Worm (Caenorhabditis elegans) whole organism, L4 larva: Measurements from ENCODE around the gene C33D3.3.

ENCODE experiments used
- D1046.2 ChIP-seq: fragments of 200-800 bp; sonication (Bioruptor generic); IDR thresholded peaks from 2 replicates; pipeline ENCODE4 v1.3.6; 2022; ENCODE audit warnings: missing genetic modification characterization, missing compliant biosample characterization
- F26F4.8 ChIP-seq: fragments of 200-800 bp; sonication (Bioruptor generic); conservative IDR thresholded peaks from 2 replicates; pipeline ENCODE4 v1.3.6; 2022; ENCODE audit warnings: missing genetic modification characterization, missing compliant biosample characterization
- F49E8.2 ChIP-seq: sonication (generic microtip); optimal IDR thresholded peaks from 2 replicates; lab custom pipeline; 2016; ENCODE audit warnings: missing compliant biosample characterization, mild to moderate bottlenecking, missing genetic modification characterization, borderline replicate concordance
- T20F7.1 ChIP-seq: fragments of 200-800 bp; sonication (Bioruptor generic); optimal IDR thresholded peaks from 2 replicates; lab custom pipeline; 2018; ENCODE audit warnings: mild to moderate bottlenecking, missing genetic modification characterization, missing compliant biosample characterization
- Y48G9A.11 ChIP-seq: fragments of 200-800 bp; sonication (Bioruptor generic); IDR thresholded peaks from 2 replicates; pipeline ENCODE4 v1.3.6; 2022; ENCODE audit warnings: missing genetic modification reagents, missing genetic modification characterization, missing compliant biosample characterization
- ZK546.5 ChIP-seq, 2 experiments: sonication (generic microtip); optimal IDR thresholded peaks; 2 replicates each; lab custom pipeline; 2017; ENCODE audit warnings: missing biosample characterization in 2 of 2, missing genetic modification characterization in 2 of 2
- aha-1 ChIP-seq: fragments of 150-350 bp; peaks from one replicate; lab custom pipeline; 2014; ENCODE audit warnings: missing biosample characterization, missing genetic modification characterization
- ceh-28 ChIP-seq: fragments of 150-350 bp; optimal IDR thresholded peaks from 2 replicates; lab custom pipeline; 2014; ENCODE audit warnings: missing biosample characterization, missing genetic modification reagents, missing genetic modification characterization
- ctbp-1 ChIP-seq: fragments of 200-800 bp; sonication (Bioruptor generic); IDR thresholded peaks from 2 replicates; pipeline ENCODE4 v1.3.6; 2022; ENCODE audit warnings: missing genetic modification reagents, missing genetic modification characterization, missing compliant biosample characterization
- daf-16 ChIP-seq, 3 experiments: sonication (generic microtip); optimal IDR thresholded peaks; 2 replicates each; lab custom pipeline; 2016 to 2017; ENCODE audit warnings: missing genetic modification characterization in 3 of 3, missing genetic modification reagents in 3 of 3, mild to moderate bottlenecking in 2 of 3, missing compliant biosample characterization in 2 of 3, missing biosample characterization in 1 of 3, moderate library complexity in 1 of 3
- daf-8 ChIP-seq: fragments of 200-800 bp; sonication (Bioruptor generic); IDR thresholded peaks from 2 replicates; pipeline ENCODE4 v1.3.6; 2022; ENCODE audit warnings: missing genetic modification characterization, missing compliant biosample characterization
- dmd-8 ChIP-seq: fragments of 200-800 bp; sonication (Bioruptor generic); IDR thresholded peaks from 2 replicates; pipeline ENCODE4 v1.3.6; 2022; ENCODE audit warnings: missing genetic modification characterization, missing compliant biosample characterization
- dmd-9 ChIP-seq: fragments of 200-800 bp; sonication (Bioruptor generic); IDR thresholded peaks from 2 replicates; pipeline ENCODE4 v1.3.6; 2022; ENCODE audit warnings: missing genetic modification reagents, missing genetic modification characterization, missing compliant biosample characterization
- dpl-1 ChIP-seq: fragments of 150-350 bp; optimal IDR thresholded peaks from 2 replicates; lab custom pipeline; 2014; ENCODE audit warnings: missing biosample characterization, missing genetic modification reagents, missing genetic modification characterization
- fos-1 ChIP-seq: fragments of 150-350 bp; optimal IDR thresholded peaks from 2 replicates; lab custom pipeline; 2014; ENCODE audit warnings: missing biosample characterization, missing genetic modification characterization
- gei-8 ChIP-seq: fragments of 200-800 bp; sonication (Bioruptor generic); optimal IDR thresholded peaks from 2 replicates; lab custom pipeline; 2018; ENCODE audit warnings: mild to moderate bottlenecking, missing genetic modification characterization, missing compliant biosample characterization
- hlh-11 ChIP-seq: fragments of 200-800 bp; sonication (Bioruptor generic); optimal IDR thresholded peaks from 2 replicates; lab custom pipeline; 2018; ENCODE audit warnings: mild to moderate bottlenecking, missing genetic modification characterization, missing compliant biosample characterization
- lim-7 ChIP-seq: fragments of 200-800 bp; sonication (Bioruptor generic); IDR thresholded peaks from 2 replicates; pipeline ENCODE4 v1.3.6; 2022; ENCODE audit warnings: missing genetic modification characterization, missing compliant biosample characterization
- lin-1 ChIP-seq: fragments of 200-800 bp; sonication (Bioruptor generic); IDR thresholded peaks from 2 replicates; pipeline ENCODE4 v1.3.6; 2022; ENCODE audit warnings: missing genetic modification reagents, missing genetic modification characterization, missing compliant biosample characterization
- lin-13 ChIP-seq: fragments of 150-350 bp; optimal IDR thresholded peaks from 2 replicates; lab custom pipeline; 2014; ENCODE audit warnings: missing biosample characterization, missing genetic modification reagents, missing genetic modification characterization
- lsy-2 ChIP-seq, 2 experiments: fragments of 150-350 bp in 1 of 2; sonication (generic microtip) in 1 of 2; optimal IDR thresholded peaks; 2 replicates each; lab custom pipeline; 2014 to 2017; ENCODE audit warnings: missing biosample characterization in 2 of 2, missing genetic modification characterization in 2 of 2
- mdl-1 ChIP-seq, 2 experiments: fragments of 150-350 bp in 1 of 2; sonication (generic microtip) in 1 of 2; optimal IDR thresholded peaks; 2 replicates each; lab custom pipeline; 2014 to 2017; ENCODE audit warnings: missing biosample characterization in 2 of 2, missing genetic modification characterization in 2 of 2
- mep-1 ChIP-seq: fragments of 150-350 bp; sonication (generic microtip); optimal IDR thresholded peaks from 3 replicates; lab custom pipeline; 2014; ENCODE audit warnings: missing biosample characterization, missing genetic modification characterization
- mxl-2 ChIP-seq: fragments of 200-800 bp; sonication (Bioruptor generic); conservative IDR thresholded peaks from 2 replicates; pipeline ENCODE4 v1.3.6; 2022; ENCODE audit warnings: missing genetic modification reagents, missing genetic modification characterization, missing compliant biosample characterization
- nhr-237 ChIP-seq: sonication (generic microtip); optimal IDR thresholded peaks from 2 replicates; lab custom pipeline; 2017; ENCODE audit warnings: missing biosample characterization, missing genetic modification characterization
- nhr-48 ChIP-seq: sonication (generic microtip); optimal IDR thresholded peaks from 2 replicates; lab custom pipeline; 2016; ENCODE audit warnings: mild to moderate bottlenecking, missing genetic modification characterization, missing compliant biosample characterization
- nhr-77 ChIP-seq: fragments of 150-350 bp; optimal IDR thresholded peaks from 2 replicates; lab custom pipeline; 2014; ENCODE audit warnings: missing biosample characterization, missing genetic modification characterization
- pha-4 ChIP-seq, 2 experiments: fragments of 150-350 bp in 1 of 2; fragments of 200-800 bp in 1 of 2; sonication (Bioruptor generic) in 1 of 2; IDR thresholded peaks in 1 of 2; optimal IDR thresholded peaks in 1 of 2; 2 replicates each; pipeline versions ENCODE4 v1.3.6 to Lab custom; 2014 to 2022; ENCODE audit warnings: missing genetic modification characterization in 2 of 2, missing genetic modification reagents in 2 of 2, missing biosample characterization in 1 of 2, missing compliant biosample characterization in 1 of 2
- pqm-1 ChIP-seq: sonication (generic microtip); optimal IDR thresholded peaks from 2 replicates; lab custom pipeline; 2017; ENCODE audit warnings: missing biosample characterization, missing genetic modification characterization
- set-16 ChIP-seq: fragments of 200-800 bp; sonication (Bioruptor generic); IDR thresholded peaks from 2 replicates; pipeline ENCODE4 v1.3.6; 2022; ENCODE audit warnings: missing genetic modification reagents, missing genetic modification characterization, missing compliant biosample characterization
- snpc-4 ChIP-seq: fragments of 150-350 bp; optimal IDR thresholded peaks from 2 replicates; lab custom pipeline; 2014; ENCODE audit warnings: missing biosample characterization, missing genetic modification characterization
- tag-97 ChIP-seq: fragments of 200-800 bp; sonication (Bioruptor generic); IDR thresholded peaks from 2 replicates; pipeline ENCODE4 v1.3.6; 2022; ENCODE audit warnings: missing genetic modification characterization, missing compliant biosample characterization
- unc-39 ChIP-seq: sonication (generic microtip); optimal IDR thresholded peaks from 2 replicates; lab custom pipeline; 2017; ENCODE audit warnings: missing biosample characterization, missing genetic modification characterization
- unc-62 ChIP-seq, 3 experiments: fragments of 150-350 bp in 1 of 3; sonication (generic microtip); optimal IDR thresholded peaks in 2 of 3; peaks in 1 of 3; 1 replicate in 1 of 3; 2 replicates in 2 of 3; lab custom pipeline; 2014 to 2017; ENCODE audit warnings: missing biosample characterization in 3 of 3, missing genetic modification characterization in 3 of 3, missing genetic modification reagents in 3 of 3, missing genotype in 1 of 3

C33D3.3 gene

ce11 chrX:10480563-10481290, 4.4 kb upstream of the C33D3.3 start, which contains the start of gene elt-2 (continued):
- TF ChIP-seq hlh-11 (tag; lab: Kevin White, UChicago) = peak; percentile 92

- TF ChIP-seq lin-1 (no peak), aha-1 (peak; percentile 85)
These were observed 2.9 kb upstream of the C33D3.3 start for ce11 chrX:10482272-10482671.

DNA sequence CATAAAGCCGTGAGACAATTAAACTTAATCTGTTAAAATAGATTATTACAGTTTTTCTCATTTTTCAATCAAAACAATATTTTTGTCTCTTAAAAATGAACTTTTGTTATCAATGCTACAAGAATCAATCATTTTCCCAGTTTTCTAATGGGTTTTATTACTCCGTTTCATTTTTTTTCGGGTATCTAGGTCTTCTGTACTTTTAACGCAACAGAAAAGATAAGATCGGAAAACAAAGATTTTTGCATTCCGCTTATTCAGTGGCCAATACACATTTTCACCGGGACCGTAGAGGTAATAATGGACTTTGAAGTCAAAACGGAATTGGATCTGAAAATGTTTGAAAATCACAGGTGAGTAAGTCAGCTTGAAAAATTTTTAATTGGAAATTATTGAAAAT, 3.6 kb downstream of the C33D3.3 start, which contains the start of gene C33D3.4:
TSS of gene C33D3.4 (plus strand) at position 301 of the 400 bp plus-strand sequence.
- TF ChIP-seq ceh-28 (tag; lab: Kevin White, UChicago) (no peak), nhr-77 (no peak), nhr-48 (no peak), ctbp-1 (GFP tag; lab: Robert Waterston, UW) (no peak), tag-97 (GFP tag; lab: Robert Waterston, UW) (no peak), dmd-9 (GFP tag; lab: Robert Waterston, UW) (no peak), daf-16 (GFP tag; optimal IDR thresholded peaks at IDR 0.05; lab: Kevin White, UChicago) (no peak), daf-16 (tag; optimal IDR thresholded peaks at IDR 0.05; lab: Kevin White, UChicago) (no peak)

ce11 chrX:10491044-10491443, 5.9 kb downstream of the C33D3.3 start, which contains the start of gene C33D3.5:
TSS of gene C33D3.5 (plus strand) at chrX:10491344.
- TF ChIP-seq F49E8.2 (tag; lab: Kevin White, UChicago) (no peak), mep-1 (no peak), set-16 (GFP tag; lab: Robert Waterston, UW) (no peak), mxl-2 (GFP tag; lab: Robert Waterston, UW) (no peak), daf-16 (GFP tag; optimal IDR thresholded peaks at IDR 0.05; lab: Kevin White, UChicago) (no peak), daf-16 (tag; optimal IDR thresholded peaks at IDR 0.05; lab: Kevin White, UChicago) (no peak), dmd-8 (no peak), lim-7 (no peak), dpl-1 (GFP tag; lab: Kevin White, UChicago) (no peak), pqm-1 (tag; lab: Kevin White, UChicago) (no peak), ZK546.5 (tag; optimal IDR thresholded peaks at IDR 0.05; lab: Kevin White, UChicago) (no peak), daf-8 (GFP tag; lab: Robert Waterston, UW) (no peak), pha-4 (GFP tag; IDR thresholded peaks at IDR 0.05; lab: Robert Waterston, UW) (no peak), pha-4 (tag; optimal IDR thresholded peaks at IDR 0.05; lab: Kevin White, UChicago) (no peak), nhr-48 (no peak), Y48G9A.11 (GFP tag; lab: Robert Waterston, UW) (no peak), lsy-2 (tag; optimal IDR thresholded peaks at IDR 0.05; lab: Kevin White, UChicago) (no peak)

DNA sequence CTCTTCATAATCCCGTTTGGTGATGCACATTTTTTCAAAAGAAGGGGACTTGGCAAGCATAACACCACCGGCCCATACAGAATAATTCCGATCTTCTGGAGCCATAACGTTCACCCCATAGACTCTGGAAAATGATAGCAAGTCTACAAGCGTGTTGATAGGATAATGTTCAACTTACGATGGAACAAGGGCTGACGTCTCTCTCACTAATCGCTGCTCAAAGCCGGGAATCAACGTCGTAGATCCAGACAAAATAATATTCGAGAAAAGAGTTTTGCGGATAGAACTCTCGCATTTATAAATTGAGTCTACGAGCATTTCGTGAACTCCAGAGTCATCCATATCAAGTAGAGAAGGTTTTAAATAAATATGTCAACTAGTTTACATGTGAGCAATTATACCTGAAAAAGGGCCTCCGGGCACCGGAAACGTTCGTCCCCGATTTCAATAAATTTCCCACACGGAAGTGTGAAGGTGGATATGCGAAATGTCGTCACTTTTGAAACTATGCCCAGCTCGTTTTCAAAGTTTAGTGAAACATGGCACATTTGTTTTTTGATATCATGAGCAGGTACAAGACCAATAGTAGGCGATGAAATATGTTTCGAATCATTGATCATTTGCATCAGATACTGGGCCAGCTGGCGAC, 6.8 kb downstream of the C33D3.3 start:
- TF ChIP-seq unc-39 (tag; lab: Kevin White, UChicago) (no peak), fos-1 (tag; lab: Kevin White, UChicago) (no peak), ceh-28 (tag; lab: Kevin White, UChicago) (no peak), nhr-237 (tag; lab: Kevin White, UChicago) (no peak), snpc-4 (tag; lab: Kevin White, UChicago) (no peak), D1046.2 (no peak), gei-8 (GFP tag; lab: Kevin White, UChicago) (no peak), mdl-1 (tag; optimal IDR thresholded peaks at IDR 0.05; lab: Kevin White, UChicago) (no peak), F26F4.8 (GFP tag; lab: Robert Waterston, UW) (no peak), lin-13 (GFP tag; lab: Kevin White, UChicago) (no peak), T20F7.1 (GFP tag; lab: Kevin White, UChicago) (no peak), Y48G9A.11 (GFP tag; lab: Robert Waterston, UW) (no peak), unc-62 (GFP tag; optimal IDR thresholded peaks at IDR 0.05 in 1 of 2; lab: Kevin White, UChicago) (peak in 1 of 2 experiments; percentile 96), unc-62 (tag; optimal IDR thresholded peaks at IDR 0.05; lab: Kevin White, UChicago) (no peak), F49E8.2 (tag; lab: Kevin White, UChicago) (no peak), aha-1 (peak; percentile 78)
